Fruit fly (Drosophila melanogaster): ENCODE data around the gene CG42798.

The CG42798 gene

DNA sequence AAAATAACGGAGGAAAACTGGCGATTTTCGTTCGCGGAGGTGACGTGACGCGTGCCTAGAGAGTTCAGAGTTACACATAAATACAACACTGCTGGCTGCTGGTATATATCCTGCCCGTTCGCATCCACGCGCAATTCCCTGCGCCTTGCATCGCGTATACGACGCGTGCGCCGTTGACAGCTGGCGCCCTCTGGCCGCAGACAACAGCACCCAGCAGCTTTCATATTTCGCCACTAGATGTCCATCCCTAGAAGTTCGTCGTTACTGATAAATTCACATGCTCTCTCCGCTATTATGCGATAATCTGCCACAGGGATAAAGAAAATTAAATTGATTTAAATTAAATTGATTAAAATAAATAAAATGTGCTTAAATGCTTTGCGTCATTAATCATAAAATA lies 4.0 kb upstream of the CG42798 start, which contains the start of gene Sur-8 (continued):
- TF ChIP-seq CG7368 (GFP tag; optimal IDR thresholded peaks at IDR 0.05) (peak; percentile 8), lz (GFP tag; optimal IDR thresholded peaks at IDR 0.05) (peak; percentile 55), CG34406 (GFP tag; optimal IDR thresholded peaks at IDR 0.05) (peak; percentile 6), fd59A (GFP tag; optimal IDR thresholded peaks at IDR 0.05) (no peak), CG10669 (GFP tag; optimal IDR thresholded peaks at IDR 0.05) (no peak), svp (GFP tag) (peak; percentile 68), Eip78C (GFP tag) (peak; percentile 76), CG32006 (GFP tag; optimal IDR thresholded peaks at IDR 0.05) (peak; percentile 26), Hr39 (GFP tag; optimal IDR thresholded peaks at IDR 0.05) (peak; percentile 64), CG4318 (GFP tag; optimal IDR thresholded peaks at IDR 0.05) (no peak), CG8319 (GFP tag; optimal IDR thresholded peaks at IDR 0.05) (peak; percentile 38), ss (GFP tag; optimal IDR thresholded peaks at IDR 0.05) (no peak), Blimp-1 (GFP tag; optimal IDR thresholded peaks at IDR 0.05) (no peak)

dm6 chr3R:17403188-17403587 lies 3.3 kb upstream of the CG42798 start, which contains the start of gene CG34279:
Gene CG34279 (minus strand): TSS chr3R:17403288.
- TF ChIP-seq Eip93F (GFP tag; optimal IDR thresholded peaks at IDR 0.05), result no peak
- TF ChIP-seq CG15336 (GFP tag; IDR thresholded peaks at IDR 0.05), result no peak
- TF ChIP-seq CG11762 (GFP tag; optimal IDR thresholded peaks at IDR 0.05; ENCODE audit: insufficient read depth), result no peak
- TF ChIP-seq CG32006 (GFP tag; optimal IDR thresholded peaks at IDR 0.05), result no peak
- TF ChIP-seq Lpt (GFP tag; optimal IDR thresholded peaks at IDR 0.05), result no peak
- no peak for TF ChIP-seq CG11902 (GFP tag; optimal IDR thresholded peaks at IDR 0.05)
- no peak for TF ChIP-seq lz (GFP tag; optimal IDR thresholded peaks at IDR 0.05)
- no peak for TF ChIP-seq Sox15 (GFP tag; optimal IDR thresholded peaks at IDR 0.05)
- TF ChIP-seq CG3919 (GFP tag; optimal IDR thresholded peaks at IDR 0.05), result no peak
- TF ChIP-seq CG9139 (GFP tag; optimal IDR thresholded peaks at IDR 0.05), result no peak
- TF ChIP-seq esn (GFP tag; optimal IDR thresholded peaks at IDR 0.05), result no peak
- no peak for TF ChIP-seq CG10669 (GFP tag; optimal IDR thresholded peaks at IDR 0.05)
- no peak for TF ChIP-seq CG6792 (GFP tag; optimal IDR thresholded peaks at IDR 0.05)
- TF ChIP-seq vri (GFP tag; optimal IDR thresholded peaks at IDR 0.05), result no peak
- no peak for TF ChIP-seq dsx (GFP tag; optimal IDR thresholded peaks at IDR 0.05; ENCODE audit: poor library complexity, severe bottlenecking)
- TF ChIP-seq CG8119 (GFP tag; IDR thresholded peaks at IDR 0.05), result no peak
- TF ChIP-seq svp (GFP tag), result no peak
- no peak for TF ChIP-seq Eip78C (GFP tag)
- TF ChIP-seq OdsH (GFP tag; optimal IDR thresholded peaks at IDR 0.05), result no peak
- TF ChIP-seq net (GFP tag; optimal IDR thresholded peaks at IDR 0.05), result no peak

dm6 chr3R:17403618-17404017 lies 2.9 kb upstream of the CG42798 start, which contains the start of gene CG34280:
Gene CG34280 (minus strand): TSS chr3R:17403718.
- TF ChIP-seq Sox14 (GFP tag; optimal IDR thresholded peaks at IDR 0.05) (peak; percentile 48), Blimp-1 (GFP tag; optimal IDR thresholded peaks at IDR 0.05) (no peak), Gug (GFP tag; IDR thresholded peaks at IDR 0.05) (no peak)

- TF ChIP-seq cyc (GFP tag; optimal IDR thresholded peaks at IDR 0.05) (no peak), vri (GFP tag; optimal IDR thresholded peaks at IDR 0.05) (peak; percentile 47), fkh (GFP tag; optimal IDR thresholded peaks at IDR 0.05) (peak; percentile 29)
These were observed 2.3 kb upstream of the CG42798 start for dm6 chr3R:17404155-17404554.

dm6 chr3R:17405009-17405408 lies 1.5 kb upstream of the CG42798 start, which contains the start of gene CG42823:
Gene CG42823 (minus strand): TSS chr3R:17405109.
- no peak for TF ChIP-seq net (GFP tag; optimal IDR thresholded peaks at IDR 0.05)

DNA sequence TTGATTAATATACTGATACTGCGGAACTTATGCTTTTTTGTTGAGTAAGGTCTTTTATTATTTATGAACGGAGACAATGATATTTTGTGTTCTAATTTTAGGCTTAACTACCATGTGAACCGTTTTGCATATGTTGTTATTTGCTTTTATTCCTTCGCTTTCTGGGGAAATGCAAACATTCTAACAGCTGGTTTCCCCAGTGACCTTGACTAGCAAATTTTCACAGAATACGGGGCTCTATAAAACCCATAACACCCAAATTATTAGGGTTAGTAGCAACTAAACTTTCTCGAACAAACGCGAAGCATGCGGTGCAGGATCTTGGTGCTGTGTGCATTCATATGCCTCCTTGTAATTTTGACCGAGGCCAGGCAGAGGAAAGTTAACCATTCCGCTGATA lies 1.1 kb downstream of the CG42798 start, which contains the start of gene CG17283:
TSS of gene CG17283 (plus strand) at position 301 of the 400 bp plus-strand sequence.
- TF ChIP-seq CG6854 (GFP tag; optimal IDR thresholded peaks at IDR 0.05), result no peak
- TF ChIP-seq Eip75B (GFP tag; optimal IDR thresholded peaks at IDR 0.05), result no peak
- no peak for TF ChIP-seq svp (GFP tag)
- no peak for TF ChIP-seq CG3919 (GFP tag; optimal IDR thresholded peaks at IDR 0.05)
- no peak for TF ChIP-seq CG11902 (GFP tag; optimal IDR thresholded peaks at IDR 0.05)
- TF ChIP-seq CG10631 (GFP tag; optimal IDR thresholded peaks at IDR 0.05), result no peak
- TF ChIP-seq CG31627 (GFP tag; optimal IDR thresholded peaks at IDR 0.05), result no peak
- TF ChIP-seq topi (GFP tag; optimal IDR thresholded peaks at IDR 0.05), result no peak
- no peak for TF ChIP-seq cyc (GFP tag; optimal IDR thresholded peaks at IDR 0.05)
- no peak for TF ChIP-seq CG11294 (GFP tag; IDR thresholded peaks at IDR 0.05)
